Worm (Caenorhabditis elegans) whole organism, L1 larva: ENCODE data around the gene vgln-1.
A peak's percentile ranks its signal among the peaks of the same experiment; 100 is the strongest.

Source experiments
- Y116A8C.19 ChIP-seq: sonication (generic microtip); optimal IDR thresholded peaks from 2 replicates; lab custom pipeline; 2016; ENCODE audit warnings: missing compliant biosample characterization, missing genetic modification characterization, borderline replicate concordance
- aha-1 ChIP-seq: fragments of 150-350 bp; optimal IDR thresholded peaks from 2 replicates; lab custom pipeline; 2014; ENCODE audit warnings: missing biosample characterization, missing genetic modification characterization
- alr-1 ChIP-seq: fragments of 200-800 bp; sonication (Bioruptor generic); optimal IDR thresholded peaks from 2 replicates; lab custom pipeline; 2018; ENCODE audit warnings: borderline replicate concordance, mild to moderate bottlenecking, missing genetic modification characterization, missing compliant biosample characterization
- ceh-63 ChIP-seq: fragments of 200-800 bp; sonication (Bioruptor generic); optimal IDR thresholded peaks from 2 replicates; lab custom pipeline; 2018; ENCODE audit warnings: mild to moderate bottlenecking, missing genetic modification characterization, missing compliant biosample characterization
- ceh-8 ChIP-seq: fragments of 200-800 bp; sonication (Bioruptor generic); optimal IDR thresholded peaks from 2 replicates; lab custom pipeline; 2018; ENCODE audit warnings: mild to moderate bottlenecking, missing genetic modification characterization, moderate library complexity, missing compliant biosample characterization
- ceh-88 ChIP-seq: fragments of 200-800 bp; sonication (Bioruptor generic); IDR thresholded peaks from 2 replicates; pipeline ENCODE4 v1.3.6; 2022; ENCODE audit warnings: missing genetic modification characterization, missing compliant biosample characterization
- ceh-90 ChIP-seq: sonication (generic microtip); optimal IDR thresholded peaks from 2 replicates; lab custom pipeline; 2016; ENCODE audit warnings: missing genetic modification characterization, missing compliant biosample characterization
- ces-1 ChIP-seq: fragments of 150-350 bp; optimal IDR thresholded peaks from 2 replicates; lab custom pipeline; 2014; ENCODE audit warnings: missing biosample characterization, missing genetic modification reagents, missing genetic modification characterization
- efl-1 ChIP-seq, 4 experiments: fragments of 150-350 bp; optimal IDR thresholded peaks in 3 of 4; peaks in 1 of 4; 1 replicate in 1 of 4; 2 replicates in 3 of 4; lab custom pipeline; 2014; ENCODE audit warnings: missing biosample characterization in 2 of 4, missing genetic modification characterization in 2 of 4, missing genetic modification reagents in 2 of 4
- egl-27 ChIP-seq, 2 experiments: fragments of 150-350 bp in 1 of 2; sonication (generic microtip); optimal IDR thresholded peaks; 3 replicates each; lab custom pipeline; 2017 to 2018; ENCODE audit warnings: missing biosample characterization in 2 of 2, missing genetic modification characterization in 2 of 2, missing genetic modification reagents in 2 of 2
- fkh-10 ChIP-seq: sonication (generic microtip); optimal IDR thresholded peaks from 2 replicates; lab custom pipeline; 2017; ENCODE audit warnings: missing biosample characterization, missing genetic modification reagents, missing genetic modification characterization
- fos-1 ChIP-seq: fragments of 150-350 bp; optimal IDR thresholded peaks from 2 replicates; lab custom pipeline; 2014; ENCODE audit warnings: missing biosample characterization, missing genetic modification characterization
- grh-1 ChIP-seq: fragments of 200-800 bp; sonication (Bioruptor generic); IDR thresholded peaks from 2 replicates; pipeline ENCODE4 v1.3.6; 2022; ENCODE audit warnings: missing genetic modification reagents, missing genetic modification characterization, missing compliant biosample characterization
- hpl-2 ChIP-seq: fragments of 150-350 bp; optimal IDR thresholded peaks from 2 replicates; lab custom pipeline; 2014; ENCODE audit warnings: missing biosample characterization, missing genetic modification reagents, missing genetic modification characterization
- isw-1 ChIP-seq: fragments of 200-800 bp; sonication (Bioruptor generic); IDR thresholded peaks from 2 replicates; pipeline ENCODE4 v1.3.6; 2022; ENCODE audit warnings: missing genetic modification characterization, missing compliant biosample characterization
- jun-1 ChIP-seq: fragments of 150-350 bp; optimal IDR thresholded peaks from 2 replicates; lab custom pipeline; 2014; ENCODE audit warnings: missing biosample characterization, missing genetic modification reagents, missing genetic modification characterization
- lin-35 ChIP-seq, 2 experiments: fragments of 150-350 bp; optimal IDR thresholded peaks; 2 replicates each; lab custom pipeline; 2014; ENCODE audit warnings: missing biosample characterization in 2 of 2, missing genetic modification characterization in 2 of 2, missing genetic modification reagents in 2 of 2
- lin-39 ChIP-seq: fragments of 150-350 bp; optimal IDR thresholded peaks from 2 replicates; lab custom pipeline; 2014; ENCODE audit warnings: missing biosample characterization, missing genetic modification reagents, missing genetic modification characterization
- lir-3 ChIP-seq: sonication (generic microtip); optimal IDR thresholded peaks from 2 replicates; lab custom pipeline; 2016; ENCODE audit warnings: mild to moderate bottlenecking, missing genetic modification characterization, moderate library complexity, missing compliant biosample characterization; ENCODE audit not compliant: poor library complexity
- mab-9 ChIP-seq: fragments of 200-800 bp; sonication (Bioruptor generic); IDR thresholded peaks from 2 replicates; pipeline ENCODE4 v1.3.6; 2022; ENCODE audit warnings: missing genetic modification reagents, missing genetic modification characterization, missing compliant biosample characterization
- mef-2 ChIP-seq: fragments of 150-350 bp; optimal IDR thresholded peaks from 2 replicates; lab custom pipeline; 2014; ENCODE audit warnings: missing biosample characterization, missing genetic modification characterization
- nhr-19 ChIP-seq: fragments of 200-800 bp; sonication (Bioruptor generic); conservative IDR thresholded peaks from 2 replicates; pipeline ENCODE4 v1.3.6; 2022; ENCODE audit warnings: missing genetic modification characterization, missing compliant biosample characterization
- nhr-20 ChIP-seq: sonication (generic microtip); optimal IDR thresholded peaks from 2 replicates; lab custom pipeline; 2016; ENCODE audit warnings: mild to moderate bottlenecking, missing genetic modification characterization, missing compliant biosample characterization
- nhr-237 ChIP-seq: fragments of 150-350 bp; optimal IDR thresholded peaks from 2 replicates; lab custom pipeline; 2014; ENCODE audit warnings: missing biosample characterization, missing genetic modification characterization
- nhr-85 ChIP-seq: sonication (generic microtip); peaks from one replicate; lab custom pipeline; 2016; ENCODE audit warnings: missing genetic modification characterization, inconsistent platforms, missing compliant biosample characterization
- pag-3 ChIP-seq: sonication (generic microtip); optimal IDR thresholded peaks from 2 replicates; lab custom pipeline; 2017; ENCODE audit warnings: missing genetic modification characterization, mild to moderate bottlenecking, missing compliant biosample characterization, antibody characterized with exemption, borderline replicate concordance; ENCODE audit not compliant: insufficient read depth
- snpc-4 ChIP-seq: fragments of 150-350 bp; optimal IDR thresholded peaks from 2 replicates; lab custom pipeline; 2014; ENCODE audit warnings: missing biosample characterization, missing genetic modification characterization
- snu-23 ChIP-seq: sonication (generic microtip); optimal IDR thresholded peaks from 2 replicates; lab custom pipeline; 2016; ENCODE audit warnings: missing genetic modification characterization, missing compliant biosample characterization
- swsn-7 ChIP-seq: sonication (generic microtip); optimal IDR thresholded peaks from 2 replicates; lab custom pipeline; 2016; ENCODE audit warnings: missing genetic modification characterization, missing compliant biosample characterization
- unc-130 ChIP-seq: fragments of 150-350 bp; optimal IDR thresholded peaks from 2 replicates; lab custom pipeline; 2017; ENCODE audit warnings: missing biosample characterization, missing genetic modification characterization, inconsistent platforms
- vab-15 ChIP-seq: sonication (generic microtip); optimal IDR thresholded peaks from 2 replicates; lab custom pipeline; 2017; ENCODE audit warnings: missing genotype, mild to moderate bottlenecking, missing genetic modification characterization, missing compliant biosample characterization
- xbp-1 ChIP-seq: sonication (generic microtip); optimal IDR thresholded peaks from 2 replicates; lab custom pipeline; 2016; ENCODE audit warnings: missing genetic modification characterization, missing compliant biosample characterization
- zag-1 ChIP-seq: fragments of 150-350 bp; optimal IDR thresholded peaks from 2 replicates; lab custom pipeline; 2014; ENCODE audit warnings: missing biosample characterization, missing genetic modification characterization
- ztf-11 ChIP-seq, 2 experiments: sonication (generic microtip); optimal IDR thresholded peaks; 2 replicates each; lab custom pipeline; 2016 to 2017; ENCODE audit warnings: missing genetic modification characterization in 2 of 2, missing biosample characterization in 1 of 2, missing compliant biosample characterization in 1 of 2
- ztf-4 ChIP-seq: fragments of 150-350 bp; optimal IDR thresholded peaks from 2 replicates; lab custom pipeline; 2014; ENCODE audit warnings: missing biosample characterization, missing genetic modification characterization

vgln-1 gene

DNA sequence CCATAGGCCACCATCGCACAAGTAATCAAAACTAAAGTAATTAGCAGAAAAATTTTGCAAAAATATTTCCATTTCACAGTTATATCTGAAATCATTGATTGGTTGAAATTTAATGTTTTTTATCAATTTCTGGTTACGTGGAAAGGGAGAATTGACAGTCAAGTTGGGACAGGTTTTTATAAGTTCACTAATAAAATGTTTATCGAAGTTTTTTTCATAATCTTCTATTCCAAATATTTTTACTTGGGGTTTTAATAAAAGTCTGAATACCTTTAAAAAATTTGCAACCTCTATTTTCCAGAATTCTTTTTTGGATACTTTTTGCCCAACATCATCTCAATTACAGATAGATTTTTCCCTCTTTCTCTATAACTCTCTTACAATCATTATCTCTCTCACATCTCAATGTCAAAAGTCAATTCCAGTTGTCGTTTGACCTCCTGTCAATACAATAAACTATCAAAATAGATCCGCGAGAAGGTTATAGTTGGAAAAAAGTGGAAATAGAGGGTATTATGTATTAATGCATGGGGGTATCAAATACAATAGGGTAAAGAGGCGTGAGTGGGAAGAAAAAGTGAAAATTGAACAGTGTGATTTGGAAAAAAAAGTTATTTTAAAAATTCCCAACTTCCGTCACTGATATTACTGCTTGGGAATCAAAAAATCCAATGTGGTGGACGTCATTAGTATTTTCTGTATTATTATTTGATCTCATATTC, 16.2 kb downstream of the vgln-1 start, which contains the start of the genes chil-2 and ctsa-3.2:
TSS of gene chil-2 (minus strand) at position 101 of the 722 bp plus-strand sequence.
TSS of gene ctsa-3.2 (plus strand) at position 672 of the 722 bp plus-strand sequence.
- TF ChIP-seq nhr-19 (GFP tag; lab: Robert Waterston, UW) = no peak
- no peak for TF ChIP-seq ceh-8 (GFP tag; lab: Kevin White, UChicago)
- no peak for TF ChIP-seq ceh-88 (GFP tag; lab: Robert Waterston, UW)
- TF ChIP-seq fkh-10 (GFP tag; lab: Kevin White, UChicago) = no peak
- TF ChIP-seq snpc-4 (tag; lab: Kevin White, UChicago) = no peak
- no peak for TF ChIP-seq mef-2 (tag; lab: Kevin White, UChicago)
- no peak for TF ChIP-seq pag-3 (tag; lab: Kevin White, UChicago)

DNA sequence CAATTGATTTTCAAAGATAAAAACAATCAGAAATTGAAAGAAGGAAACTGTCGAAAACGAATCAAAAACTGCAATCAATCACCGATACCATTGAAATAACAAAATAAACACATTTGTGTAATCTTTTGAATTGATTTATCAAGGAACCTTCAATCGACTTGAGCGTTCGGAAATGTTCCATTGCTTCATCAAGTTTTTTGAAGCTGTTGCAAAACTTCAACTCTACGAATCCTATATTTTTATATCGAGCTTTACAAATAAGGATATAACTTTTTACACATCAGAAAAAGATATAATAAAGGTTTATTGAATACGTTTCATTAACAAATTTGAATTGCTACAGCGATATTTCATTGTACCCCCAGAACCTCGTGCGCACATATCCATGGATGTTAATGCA, 17.9 kb downstream of the vgln-1 start, which contains the start of gene chil-8:
TSS of gene chil-8 (minus strand) at position 101 of the 400 bp plus-strand sequence.
- TF ChIP-seq zag-1 (tag; lab: Kevin White, UChicago) (no peak), mab-9 (GFP tag; lab: Robert Waterston, UW) (no peak), nhr-85 (tag; lab: Kevin White, UChicago) (no peak), nhr-237 (tag; lab: Kevin White, UChicago) (no peak), swsn-7 (no peak), ztf-11 (tag; optimal IDR thresholded peaks at IDR 0.05; lab: Kevin White, UChicago) (no peak), vab-15 (tag; lab: Kevin White, UChicago) (no peak), ztf-4 (tag; lab: Kevin White, UChicago) (no peak), ces-1 (GFP tag; lab: Kevin White, UChicago) (no peak), ceh-90 (tag; lab: Kevin White, UChicago) (no peak), grh-1 (no peak), xbp-1 (no peak)
- TF ChIP-seq, all 84 proteins: peak for 0

DNA sequence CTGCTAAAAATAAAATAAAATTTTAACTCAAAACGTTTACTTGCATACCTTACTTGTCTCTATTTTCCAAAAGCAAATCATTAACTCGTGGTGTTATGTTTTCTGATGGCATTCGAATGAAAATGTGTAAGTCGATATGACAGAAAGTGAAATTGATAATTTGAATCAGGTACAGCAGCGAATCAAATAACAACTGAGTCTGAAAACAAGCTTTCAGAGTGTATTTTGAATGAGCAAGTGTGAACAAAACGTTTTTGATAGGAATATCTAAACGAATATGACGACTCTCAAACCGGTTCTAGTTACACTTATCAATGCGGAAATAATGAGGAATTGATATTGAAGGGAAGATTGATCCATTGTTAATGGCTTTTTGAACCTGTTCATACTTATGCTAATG, 19.8 kb downstream of the vgln-1 start, which contains the start of gene chil-7:
TSS of gene chil-7 (minus strand) at position 112 of the 400 bp plus-strand sequence.
- TF ChIP-seq egl-27 (tag; optimal IDR thresholded peaks at IDR 0.05; lab: Kevin White, UChicago) = no peak
- no peak for TF ChIP-seq swsn-7
- TF ChIP-seq isw-1 (GFP tag; lab: Robert Waterston, UW) = no peak
- no peak for TF ChIP-seq ztf-4 (tag; lab: Kevin White, UChicago)
- TF ChIP-seq nhr-20 = no peak
- no peak for TF ChIP-seq mef-2 (tag; lab: Kevin White, UChicago)
- TF ChIP-seq alr-1 (tag; lab: Kevin White, UChicago) = no peak

DNA sequence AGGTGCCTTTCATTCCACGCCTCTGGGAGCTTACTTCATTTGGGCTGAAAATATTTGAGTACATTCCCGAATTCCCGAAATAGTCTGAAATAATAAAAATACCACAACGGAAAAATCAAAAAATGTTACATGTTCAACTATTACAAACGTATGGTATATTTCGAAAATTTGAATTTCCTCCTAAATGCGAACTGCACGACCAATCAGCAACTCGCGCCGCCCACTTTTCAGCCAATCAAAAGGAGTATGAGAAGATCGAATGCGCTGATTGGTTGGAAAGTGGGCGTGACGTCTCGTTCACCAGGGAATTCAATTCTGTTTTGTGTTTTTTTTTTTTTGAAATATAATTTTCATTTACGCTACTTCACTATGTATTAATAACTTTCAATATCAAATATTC, 22.2 kb downstream of the vgln-1 start, which contains the start of gene old-1:
TSS of gene old-1 (minus strand) at position 50 of the 400 bp plus-strand sequence.
- TF ChIP-seq pag-3 (tag; lab: Kevin White, UChicago) (no peak), snu-23 (no peak), lir-3 (tag; lab: Kevin White, UChicago) (no peak), lin-35 (GFP tag; optimal IDR thresholded peaks at IDR 0.05; lab: Kevin White, UChicago) (no peak), aha-1 (tag; lab: Kevin White, UChicago) (no peak), efl-1 (optimal IDR thresholded peaks at IDR 0.05; lab: Kevin White, UChicago) (no peak), efl-1 (GFP tag; optimal IDR thresholded peaks at IDR 0.05 in 1 of 2; lab: Kevin White, UChicago) (peak in 1 of 2 experiments; percentile 86), ceh-63 (no peak)

DNA sequence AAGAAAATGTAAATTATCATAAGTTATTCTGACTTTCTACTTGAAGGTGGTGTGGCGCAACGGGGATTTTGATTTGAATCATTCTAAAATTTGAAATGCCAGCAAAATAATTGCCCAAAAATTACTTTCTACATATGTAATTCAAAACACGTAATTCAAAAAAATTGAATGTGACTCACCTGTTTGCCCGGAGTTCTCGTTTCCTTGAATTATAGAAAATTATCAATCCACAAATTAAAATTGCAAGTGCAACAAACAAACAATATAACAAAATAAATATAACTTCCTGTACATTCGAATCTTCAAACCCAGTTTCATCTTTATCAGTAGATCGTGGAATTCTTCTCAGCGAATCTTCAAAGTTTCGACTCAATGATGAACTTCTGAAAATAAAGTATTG, 22.7 kb downstream of the vgln-1 start:
- TF ChIP-seq nhr-85 (tag; lab: Kevin White, UChicago) (no peak), lin-39 (tag; lab: Kevin White, UChicago) (no peak), hpl-2 (no peak), jun-1 (tag; lab: Kevin White, UChicago) (no peak), unc-130 (tag; lab: Kevin White, UChicago) (no peak), Y116A8C.19 (tag; lab: Kevin White, UChicago) (no peak), fos-1 (no peak), nhr-19 (GFP tag; lab: Robert Waterston, UW) (no peak)
